Fruit fly (Drosophila melanogaster) S2 (cell line): ENCODE data around the gene CG9288.

Experiments
- CG8478 ChIP-seq: fragments of >200 bp; optimal IDR thresholded peaks from 2 replicates; lab custom pipeline; 2018
- CTCF ChIP-seq, 2 experiments: fragments of >200 bp; optimal IDR thresholded peaks; 2 replicates each; lab custom pipeline; 2018

DNA sequence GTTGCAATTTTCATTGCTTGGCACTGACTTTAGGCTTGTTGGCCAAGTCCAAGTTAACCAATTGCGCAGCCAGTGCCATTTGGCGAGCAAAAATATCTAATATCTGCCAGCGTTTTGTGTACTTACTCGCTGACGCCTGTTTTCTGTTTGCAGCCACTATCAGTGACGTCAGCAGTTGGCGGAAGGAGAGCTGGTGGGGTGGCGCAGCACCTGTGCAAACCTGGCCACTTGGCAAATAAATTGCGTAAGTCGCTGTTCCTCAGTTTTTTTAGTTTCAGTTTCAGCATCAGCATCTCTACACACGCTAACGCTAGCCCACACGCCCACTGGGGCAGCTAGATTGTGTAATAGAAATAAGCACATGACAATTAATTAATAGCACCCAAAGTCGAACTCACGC lies 39.6 kb downstream of the CG9288 start:
- TF ChIP-seq CTCF (optimal IDR thresholded peaks at IDR 0.05; lab: Kevin White, UChicago): no peak
- TF ChIP-seq CG8478 (lab: Kevin White, UChicago): no peak
